Worm (Caenorhabditis elegans): ENCODE data around the gene kin-20.

kin-20 gene

ce11 chrX:15222789-15223188 lies 54.8 kb downstream of the kin-20 start:
- peak; percentile 39 for TF ChIP-seq snpc-4 (tag; optimal IDR thresholded peaks at IDR 0.05)
- no peak for TF ChIP-seq lin-14 (GFP tag; optimal IDR thresholded peaks at IDR 0.05)
- TF ChIP-seq efl-1 (optimal IDR thresholded peaks at IDR 0.05), result no peak
- peak in 1 of 2 experiments; percentile 71 for TF ChIP-seq efl-1 (GFP tag; optimal IDR thresholded peaks at IDR 0.05 in 1 of 2)
- TF ChIP-seq C16A3.4 (tag; optimal IDR thresholded peaks at IDR 0.05), result no peak

ce11 chrX:15221865-15222551 lies 55.6 kb downstream of the kin-20 start:
- TF ChIP-seq dsc-1 (tag; optimal IDR thresholded peaks at IDR 0.05) (no peak), blmp-1 (tag; optimal IDR thresholded peaks at IDR 0.05) (peak; percentile 7), ets-5 (GFP tag; IDR thresholded peaks at IDR 0.05) (no peak), efl-1 (optimal IDR thresholded peaks at IDR 0.05) (no peak), efl-1 (GFP tag; optimal IDR thresholded peaks at IDR 0.05 in 1 of 2) (peak in 1 of 2 experiments; percentile 91), nhr-90 (tag; optimal IDR thresholded peaks at IDR 0.05; ENCODE audit: poor library complexity) (no peak), lin-15B (tag; optimal IDR thresholded peaks at IDR 0.05) (no peak), ces-1 (GFP tag; optimal IDR thresholded peaks at IDR 0.05) (no peak), vab-15 (tag; optimal IDR thresholded peaks at IDR 0.05) (no peak), tbx-2 (tag; optimal IDR thresholded peaks at IDR 0.05) (no peak), isw-1 (GFP tag; IDR thresholded peaks at IDR 0.05) (no peak), fkh-10 (GFP tag; optimal IDR thresholded peaks at IDR 0.05) (no peak), nhr-84 (tag; optimal IDR thresholded peaks at IDR 0.05) (no peak), pqm-1 (tag; optimal IDR thresholded peaks at IDR 0.05) (no peak), ceh-63 (GFP tag; optimal IDR thresholded peaks at IDR 0.05) (no peak), alr-1 (tag; optimal IDR thresholded peaks at IDR 0.05; ENCODE audit: borderline replicate concordance) (no peak), C16A3.4 (tag; optimal IDR thresholded peaks at IDR 0.05) (no peak), nhr-85 (tag) (peak; percentile 86), nhr-71 (tag; optimal IDR thresholded peaks at IDR 0.05) (no peak), tlp-1 (tag; optimal IDR thresholded peaks at IDR 0.05) (no peak), lin-35 (GFP tag; optimal IDR thresholded peaks at IDR 0.05) (peak in 1 of 2 experiments; percentile 21), unc-62 (GFP tag; optimal IDR thresholded peaks at IDR 0.05) (no peak), snpc-4 (tag; optimal IDR thresholded peaks at IDR 0.05) (no peak), snu-23 (GFP tag; optimal IDR thresholded peaks at IDR 0.05) (peak; percentile 33), xbp-1 (tag; optimal IDR thresholded peaks at IDR 0.05) (no peak), lsy-2 (tag; optimal IDR thresholded peaks at IDR 0.05) (no peak), mdl-1 (tag; optimal IDR thresholded peaks at IDR 0.05) (no peak), skn-1 (tag; optimal IDR thresholded peaks at IDR 0.05) (peak; percentile 2), swsn-7 (tag; optimal IDR thresholded peaks at IDR 0.05) (no peak), zag-1 (tag; optimal IDR thresholded peaks at IDR 0.05) (no peak), efl-3 (GFP tag; optimal IDR thresholded peaks at IDR 0.05) (no peak), jun-1 (tag; optimal IDR thresholded peaks at IDR 0.05) (no peak), ztf-4 (tag; optimal IDR thresholded peaks at IDR 0.05) (no peak), lin-14 (GFP tag; optimal IDR thresholded peaks at IDR 0.05) (peak; percentile 56), sptf-1 (tag; optimal IDR thresholded peaks at IDR 0.05) (no peak), nhr-20 (tag; optimal IDR thresholded peaks at IDR 0.05) (peak; percentile 22), ceh-90 (tag; optimal IDR thresholded peaks at IDR 0.05) (no peak), ceh-82 (tag; optimal IDR thresholded peaks at IDR 0.05) (no peak), mep-1 (tag; optimal IDR thresholded peaks at IDR 0.05) (peak; percentile 36), fkh-4 (tag; optimal IDR thresholded peaks at IDR 0.05; ENCODE audit: borderline replicate concordance) (no peak)

ce11 chrX:15221107-15221506 lies 56.5 kb downstream of the kin-20 start:
- TF ChIP-seq fos-1 (tag; optimal IDR thresholded peaks at IDR 0.05) (no peak), hlh-17 (GFP tag; optimal IDR thresholded peaks at IDR 0.05; ENCODE audit: borderline replicate concordance) (no peak), hpl-2 (GFP tag; optimal IDR thresholded peaks at IDR 0.05) (no peak), ceh-90 (tag; optimal IDR thresholded peaks at IDR 0.05) (no peak), sup-37 (GFP tag; optimal IDR thresholded peaks at IDR 0.05) (no peak), snpc-4 (tag; optimal IDR thresholded peaks at IDR 0.05) (peak; percentile 0)

Measured in whole organism, L1 larva.